Worm (Caenorhabditis elegans) whole organism, L1 larva: ENCODE results near the gene npp-3.

Experiments
- C16A3.4 ChIP-seq: fragments of 150-350 bp; optimal IDR thresholded peaks from 2 replicates; lab custom pipeline; 2014; ENCODE audit warnings: missing biosample characterization, missing genetic modification characterization
- C34B4.2 ChIP-seq: sonication (generic microtip); optimal IDR thresholded peaks from 2 replicates; lab custom pipeline; 2017; ENCODE audit warnings: mild to moderate bottlenecking, missing genetic modification characterization, missing compliant biosample characterization
- Y116A8C.19 ChIP-seq: sonication (generic microtip); optimal IDR thresholded peaks from 2 replicates; lab custom pipeline; 2016; ENCODE audit warnings: missing compliant biosample characterization, missing genetic modification characterization, borderline replicate concordance
- alr-1 ChIP-seq: fragments of 200-800 bp; sonication (Bioruptor generic); optimal IDR thresholded peaks from 2 replicates; lab custom pipeline; 2018; ENCODE audit warnings: borderline replicate concordance, mild to moderate bottlenecking, missing genetic modification characterization, missing compliant biosample characterization
- blmp-1 ChIP-seq: fragments of 150-350 bp; optimal IDR thresholded peaks from 2 replicates; lab custom pipeline; 2014; ENCODE audit warnings: missing biosample characterization, missing genetic modification characterization
- ceh-63 ChIP-seq: fragments of 200-800 bp; sonication (Bioruptor generic); optimal IDR thresholded peaks from 2 replicates; lab custom pipeline; 2018; ENCODE audit warnings: mild to moderate bottlenecking, missing genetic modification characterization, missing compliant biosample characterization
- ceh-8 ChIP-seq: fragments of 200-800 bp; sonication (Bioruptor generic); optimal IDR thresholded peaks from 2 replicates; lab custom pipeline; 2018; ENCODE audit warnings: mild to moderate bottlenecking, missing genetic modification characterization, moderate library complexity, missing compliant biosample characterization
- ceh-88 ChIP-seq: fragments of 200-800 bp; sonication (Bioruptor generic); IDR thresholded peaks from 2 replicates; pipeline ENCODE4 v1.3.6; 2022; ENCODE audit warnings: missing genetic modification characterization, missing compliant biosample characterization
- dpl-1 ChIP-seq, 3 experiments: fragments of 150-350 bp in 2 of 3; sonication (generic microtip) in 1 of 3; optimal IDR thresholded peaks; 2 replicates each; lab custom pipeline; 2014 to 2017; ENCODE audit warnings: missing biosample characterization in 3 of 3, missing genetic modification characterization in 3 of 3, missing genetic modification reagents in 3 of 3
- dsc-1 ChIP-seq: sonication (generic microtip); optimal IDR thresholded peaks from 2 replicates; lab custom pipeline; 2016; ENCODE audit warnings: mild to moderate bottlenecking, missing genetic modification characterization, missing compliant biosample characterization
- efl-1 ChIP-seq, 4 experiments: fragments of 150-350 bp; optimal IDR thresholded peaks in 3 of 4; peaks in 1 of 4; 1 replicate in 1 of 4; 2 replicates in 3 of 4; lab custom pipeline; 2014; ENCODE audit warnings: missing biosample characterization in 2 of 4, missing genetic modification characterization in 2 of 4, missing genetic modification reagents in 2 of 4
- efl-3 ChIP-seq: fragments of 200-800 bp; sonication (Bioruptor generic); optimal IDR thresholded peaks from 2 replicates; lab custom pipeline; 2018; ENCODE audit warnings: mild to moderate bottlenecking, missing genetic modification characterization, missing compliant biosample characterization
- elt-3 ChIP-seq, 6 experiments: fragments of 150-350 bp in 1 of 6; sonication (generic microtip); optimal IDR thresholded peaks; 2 replicates each; lab custom pipeline; 2017 to 2018; ENCODE audit warnings: missing biosample characterization in 6 of 6, missing genetic modification characterization in 6 of 6, inconsistent platforms in 1 of 6
- ets-5 ChIP-seq: fragments of 200-800 bp; sonication (Bioruptor generic); IDR thresholded peaks from 2 replicates; pipeline ENCODE4 v1.3.6; 2022; ENCODE audit warnings: missing genetic modification characterization, missing compliant biosample characterization
- fkh-10 ChIP-seq: sonication (generic microtip); optimal IDR thresholded peaks from 2 replicates; lab custom pipeline; 2017; ENCODE audit warnings: missing biosample characterization, missing genetic modification reagents, missing genetic modification characterization
- fos-1 ChIP-seq: fragments of 150-350 bp; optimal IDR thresholded peaks from 2 replicates; lab custom pipeline; 2014; ENCODE audit warnings: missing biosample characterization, missing genetic modification characterization
- hlh-17 ChIP-seq: fragments of 200-800 bp; sonication (Bioruptor generic); optimal IDR thresholded peaks from 2 replicates; lab custom pipeline; 2018; ENCODE audit warnings: missing genetic modification characterization, mild to moderate bottlenecking, missing compliant biosample characterization, moderate library complexity, borderline replicate concordance
- irx-1 ChIP-seq: sonication (generic microtip); optimal IDR thresholded peaks from 2 replicates; lab custom pipeline; 2016; ENCODE audit warnings: missing genetic modification characterization, missing compliant biosample characterization
- jun-1 ChIP-seq: fragments of 150-350 bp; optimal IDR thresholded peaks from 2 replicates; lab custom pipeline; 2014; ENCODE audit warnings: missing biosample characterization, missing genetic modification reagents, missing genetic modification characterization
- lin-14 ChIP-seq: fragments of 200-800 bp; sonication (Bioruptor generic); optimal IDR thresholded peaks from 2 replicates; lab custom pipeline; 2018; ENCODE audit warnings: mild to moderate bottlenecking, missing genetic modification characterization, moderate library complexity, missing compliant biosample characterization
- lin-15B ChIP-seq: fragments of 150-350 bp; sonication (generic microtip); optimal IDR thresholded peaks from 3 replicates; lab custom pipeline; 2014; ENCODE audit warnings: missing biosample characterization, missing genetic modification characterization
- lin-35 ChIP-seq, 2 experiments: fragments of 150-350 bp; optimal IDR thresholded peaks; 2 replicates each; lab custom pipeline; 2014; ENCODE audit warnings: missing biosample characterization in 2 of 2, missing genetic modification characterization in 2 of 2, missing genetic modification reagents in 2 of 2
- lin-39 ChIP-seq: fragments of 150-350 bp; optimal IDR thresholded peaks from 2 replicates; lab custom pipeline; 2014; ENCODE audit warnings: missing biosample characterization, missing genetic modification reagents, missing genetic modification characterization
- lsy-2 ChIP-seq, 2 experiments: fragments of 150-350 bp; optimal IDR thresholded peaks; 2 replicates each; lab custom pipeline; 2014; ENCODE audit warnings: missing biosample characterization in 2 of 2, missing genetic modification characterization in 2 of 2
- mdl-1 ChIP-seq, 2 experiments: fragments of 150-350 bp; optimal IDR thresholded peaks; 2 replicates each; lab custom pipeline; 2014 to 2017; ENCODE audit warnings: missing biosample characterization in 2 of 2, missing genetic modification characterization in 2 of 2, inconsistent platforms in 1 of 2
- mef-2 ChIP-seq: fragments of 150-350 bp; optimal IDR thresholded peaks from 2 replicates; lab custom pipeline; 2014; ENCODE audit warnings: missing biosample characterization, missing genetic modification characterization
- mep-1 ChIP-seq: fragments of 150-350 bp; optimal IDR thresholded peaks from 2 replicates; lab custom pipeline; 2014; ENCODE audit warnings: missing biosample characterization, missing genetic modification characterization
- nhr-20 ChIP-seq: sonication (generic microtip); optimal IDR thresholded peaks from 2 replicates; lab custom pipeline; 2016; ENCODE audit warnings: mild to moderate bottlenecking, missing genetic modification characterization, missing compliant biosample characterization
- nhr-71 ChIP-seq: sonication (generic microtip); optimal IDR thresholded peaks from 2 replicates; lab custom pipeline; 2016; ENCODE audit warnings: mild to moderate bottlenecking, missing genetic modification characterization, moderate library complexity, missing compliant biosample characterization
- nhr-77 ChIP-seq: fragments of 150-350 bp; optimal IDR thresholded peaks from 2 replicates; lab custom pipeline; 2014; ENCODE audit warnings: missing biosample characterization, missing genetic modification characterization
- nhr-84 ChIP-seq: sonication (generic microtip); optimal IDR thresholded peaks from 2 replicates; lab custom pipeline; 2017; ENCODE audit warnings: missing biosample characterization, missing genetic modification characterization
- nhr-85 ChIP-seq: sonication (generic microtip); peaks from one replicate; lab custom pipeline; 2016; ENCODE audit warnings: missing genetic modification characterization, inconsistent platforms, missing compliant biosample characterization
- nhr-90 ChIP-seq: sonication (generic microtip); optimal IDR thresholded peaks from 2 replicates; lab custom pipeline; 2016; ENCODE audit warnings: mild to moderate bottlenecking, missing genetic modification characterization, missing compliant biosample characterization; ENCODE audit not compliant: poor library complexity
- pag-3 ChIP-seq: sonication (generic microtip); optimal IDR thresholded peaks from 2 replicates; lab custom pipeline; 2017; ENCODE audit warnings: missing genetic modification characterization, mild to moderate bottlenecking, missing compliant biosample characterization, antibody characterized with exemption, borderline replicate concordance; ENCODE audit not compliant: insufficient read depth
- pax-3 ChIP-seq: fragments of 200-800 bp; sonication (Bioruptor generic); optimal IDR thresholded peaks from 2 replicates; lab custom pipeline; 2018; ENCODE audit warnings: mild to moderate bottlenecking, missing genetic modification characterization, moderate library complexity, missing compliant biosample characterization
- pqm-1 ChIP-seq: sonication (generic microtip); optimal IDR thresholded peaks from 3 replicates; lab custom pipeline; 2017; ENCODE audit warnings: missing biosample characterization, missing genetic modification characterization
- rnt-1 ChIP-seq: sonication (generic microtip); optimal IDR thresholded peaks from 2 replicates; lab custom pipeline; 2016; ENCODE audit warnings: mild to moderate bottlenecking, missing genetic modification characterization, moderate library complexity, missing compliant biosample characterization
- snu-23 ChIP-seq: sonication (generic microtip); optimal IDR thresholded peaks from 2 replicates; lab custom pipeline; 2016; ENCODE audit warnings: missing genetic modification characterization, missing compliant biosample characterization
- sox-4 ChIP-seq: sonication (generic microtip); optimal IDR thresholded peaks from 2 replicates; lab custom pipeline; 2016; ENCODE audit warnings: missing genetic modification characterization, missing compliant biosample characterization
- sptf-1 ChIP-seq: fragments of 150-350 bp; optimal IDR thresholded peaks from 2 replicates; lab custom pipeline; 2014; ENCODE audit warnings: missing biosample characterization, missing genetic modification characterization
- tbx-2 ChIP-seq: sonication (generic microtip); optimal IDR thresholded peaks from 2 replicates; lab custom pipeline; 2016; ENCODE audit warnings: missing genetic modification characterization, missing compliant biosample characterization
- tlp-1 ChIP-seq: fragments of 150-350 bp; optimal IDR thresholded peaks from 2 replicates; lab custom pipeline; 2014; ENCODE audit warnings: missing biosample characterization, missing genetic modification characterization
- unc-86 ChIP-seq: sonication (generic microtip); optimal IDR thresholded peaks from 2 replicates; lab custom pipeline; 2016; ENCODE audit warnings: missing genetic modification characterization, missing compliant biosample characterization
- unc-98 ChIP-seq: fragments of 200-800 bp; sonication (Bioruptor generic); IDR thresholded peaks from 2 replicates; pipeline ENCODE4 v1.3.6; 2022; ENCODE audit warnings: missing genetic modification characterization, missing compliant biosample characterization
- vab-15 ChIP-seq: sonication (generic microtip); optimal IDR thresholded peaks from 2 replicates; lab custom pipeline; 2017; ENCODE audit warnings: missing genotype, mild to moderate bottlenecking, missing genetic modification characterization, missing compliant biosample characterization
- zag-1 ChIP-seq: fragments of 150-350 bp; optimal IDR thresholded peaks from 2 replicates; lab custom pipeline; 2014; ENCODE audit warnings: missing biosample characterization, missing genetic modification characterization
- zip-4 ChIP-seq: fragments of 200-800 bp; sonication (Bioruptor generic); optimal IDR thresholded peaks from 2 replicates; lab custom pipeline; 2018; ENCODE audit warnings: mild to moderate bottlenecking, missing genetic modification characterization, moderate library complexity, missing compliant biosample characterization

npp-3 gene

DNA sequence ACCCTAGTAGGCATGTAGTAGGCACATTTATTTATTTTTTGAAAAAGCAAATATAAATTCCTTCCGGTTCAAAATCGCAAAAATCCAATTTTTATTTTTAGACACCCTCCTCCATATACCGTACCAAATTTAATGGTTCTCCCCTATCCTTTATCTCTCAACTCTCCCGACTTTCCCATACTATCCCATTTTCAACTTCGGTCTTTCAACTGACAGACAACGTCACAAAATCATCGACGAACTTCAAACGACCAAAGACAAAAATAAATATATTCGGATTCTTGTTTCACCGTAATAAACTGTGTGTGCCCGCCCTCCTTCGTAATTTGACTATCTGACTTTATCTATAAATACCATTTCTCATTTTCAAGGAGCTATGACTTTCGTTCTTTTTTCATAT is 39.4 kb downstream of the npp-3 start, which contains the start of gene T27D12.6:
Gene T27D12.6 (plus strand): TSS at position 301 of the 400 bp plus-strand sequence.
- no peak for TF ChIP-seq efl-3 (GFP tag; lab: Kevin White, UChicago)
- TF ChIP-seq vab-15 (tag; lab: Kevin White, UChicago) = no peak
- no peak for TF ChIP-seq ceh-63 (GFP tag; lab: Kevin White, UChicago)
- peak; percentile 78 for TF ChIP-seq nhr-85 (tag; lab: Kevin White, UChicago)
- no peak for TF ChIP-seq unc-86 (tag; lab: Kevin White, UChicago)

- TF ChIP-seq nhr-71 (tag; lab: Kevin White, UChicago) (no peak), pax-3 (tag; lab: Kevin White, UChicago) (no peak), nhr-20 (tag; lab: Kevin White, UChicago) (no peak), mdl-1 (tag; optimal IDR thresholded peaks at IDR 0.05; lab: Kevin White, UChicago) (no peak), fkh-10 (GFP tag; lab: Kevin White, UChicago) (no peak), alr-1 (tag; lab: Kevin White, UChicago) (no peak), nhr-84 (tag; lab: Kevin White, UChicago) (no peak), dsc-1 (no peak), sox-4 (no peak), zip-4 (GFP tag; lab: Kevin White, UChicago) (no peak)
Measured at ce11 chrII:11832475-11832874, 42.1 kb downstream of the npp-3 start, which contains the start of gene clec-144. TSS of gene clec-144 (minus strand) at chrII:11832575.

- TF ChIP-seq efl-1 (optimal IDR thresholded peaks at IDR 0.05; lab: Kevin White, UChicago) = peak; percentile 38 to 53
- TF ChIP-seq efl-1 (GFP tag; optimal IDR thresholded peaks at IDR 0.05 in 1 of 2; lab: Kevin White, UChicago) = peak; percentile 49 to 91
- peak in 1 of 2 experiments; percentile 62 for TF ChIP-seq lsy-2 (tag; optimal IDR thresholded peaks at IDR 0.05; lab: Kevin White, UChicago)
- no peak for TF ChIP-seq pqm-1 (tag; lab: Kevin White, UChicago)
- no peak for TF ChIP-seq hlh-17
- TF ChIP-seq C16A3.4 (tag; lab: Kevin White, UChicago) = no peak
- no peak for TF ChIP-seq tbx-2 (tag; lab: Kevin White, UChicago)
- peak; percentile 33 for TF ChIP-seq rnt-1 (tag; lab: Kevin White, UChicago)
- TF ChIP-seq fos-1 (tag; lab: Kevin White, UChicago) = no peak
- peak; percentile 67 for TF ChIP-seq lin-14
- no peak for TF ChIP-seq nhr-77 (tag; lab: Kevin White, UChicago)
- peak; percentile 64 for TF ChIP-seq blmp-1
- no peak for TF ChIP-seq sptf-1 (tag; lab: Kevin White, UChicago)
- no peak for TF ChIP-seq mef-2
- no peak for TF ChIP-seq alr-1 (tag; lab: Kevin White, UChicago)
- TF ChIP-seq nhr-71 (tag; lab: Kevin White, UChicago) = peak; percentile 35
- no peak for TF ChIP-seq C34B4.2 (tag; lab: Kevin White, UChicago)
- no peak for TF ChIP-seq ceh-88
- TF ChIP-seq jun-1 (tag; lab: Kevin White, UChicago) = no peak
- peak; percentile 27 to 84 for TF ChIP-seq lin-35 (GFP tag; optimal IDR thresholded peaks at IDR 0.05; lab: Kevin White, UChicago)
- TF ChIP-seq ceh-8 = no peak
- peak in 2 of 3 experiments; percentile 42 to 67 for TF ChIP-seq dpl-1 (GFP tag; optimal IDR thresholded peaks at IDR 0.05; lab: Kevin White, UChicago)
- TF ChIP-seq mep-1 = peak; percentile 34
- no peak for TF ChIP-seq zag-1 (tag; lab: Kevin White, UChicago)
- TF ChIP-seq lin-15B (tag; lab: Kevin White, UChicago) = peak; percentile 4
- no peak for TF ChIP-seq unc-98 (GFP tag; lab: Robert Waterston, UW)
- TF ChIP-seq nhr-85 (tag; lab: Kevin White, UChicago) = peak; percentile 45
- TF ChIP-seq irx-1 (tag; lab: Kevin White, UChicago) = no peak
- peak; percentile 5 for TF ChIP-seq nhr-90 (tag; lab: Kevin White, UChicago)
- TF ChIP-seq elt-3 (tag; optimal IDR thresholded peaks at IDR 0.05; lab: Kevin White, UChicago) = peak in 1 of 6 experiments; percentile 12
- no peak for TF ChIP-seq tlp-1
- no peak for TF ChIP-seq lin-39 (tag; lab: Kevin White, UChicago)
- peak; percentile 59 for TF ChIP-seq snu-23 (GFP tag; lab: Kevin White, UChicago)
- TF ChIP-seq sox-4 = no peak
- TF ChIP-seq Y116A8C.19 (tag; lab: Kevin White, UChicago) = no peak
- no peak for TF ChIP-seq ets-5 (GFP tag; lab: Robert Waterston, UW)
- TF ChIP-seq pag-3 = no peak
- TF ChIP-seq mdl-1 (tag; optimal IDR thresholded peaks at IDR 0.05; lab: Kevin White, UChicago) = peak in 1 of 2 experiments; percentile 65
Measured at ce11 chrII:11830601-11831000, 44.0 kb downstream of the npp-3 start.
